Fruit fly (Drosophila melanogaster) whole organism, prepupa: ENCODE measurements around the gene aph-1.

ENCODE experiments used
- CG10669 ChIP-seq: fragments of 200-800 bp; sonication (Bioruptor generic); optimal IDR thresholded peaks from 3 replicates; lab custom pipeline; 2018; ENCODE audit warnings: missing biosample characterization, mild to moderate bottlenecking, missing genetic modification characterization, moderate library complexity
- CG11294 ChIP-seq: fragments of 200-800 bp; sonication (Bioruptor generic); IDR thresholded peaks from 2 replicates; pipeline ENCODE4 v1.3.6; 2022; ENCODE audit warnings: missing biosample characterization, missing genetic modification characterization
- CG11762 ChIP-seq: fragments of 200-800 bp; sonication (Bioruptor generic); optimal IDR thresholded peaks from 3 replicates; lab custom pipeline; 2016; ENCODE audit warnings: missing biosample characterization, missing genetic modification characterization; ENCODE audit not compliant: insufficient read depth
- CG11902 ChIP-seq: fragments of 200-800 bp; sonication (Bioruptor generic); optimal IDR thresholded peaks from 3 replicates; lab custom pipeline; 2016; ENCODE audit warnings: missing biosample characterization, missing genetic modification characterization
- CG15336 ChIP-seq: fragments of 200-800 bp; sonication (Bioruptor generic); IDR thresholded peaks from 2 replicates; pipeline ENCODE4 v1.3.6; 2022; ENCODE audit warnings: missing biosample characterization, missing genetic modification characterization
- CG1621 ChIP-seq: fragments of 200-800 bp; sonication (Bioruptor generic); optimal IDR thresholded peaks from 3 replicates; lab custom pipeline; 2018; ENCODE audit warnings: missing biosample characterization, mild to moderate bottlenecking, missing genetic modification characterization
- CG16779 ChIP-seq: fragments of 200-800 bp; sonication (Bioruptor generic); optimal IDR thresholded peaks from 3 replicates; lab custom pipeline; 2017; ENCODE audit warnings: missing biosample characterization, mild to moderate bottlenecking, missing genetic modification characterization
- CG3032 ChIP-seq: fragments of 200-800 bp; optimal IDR thresholded peaks from 2 replicates; lab custom pipeline; 2019; ENCODE audit warnings: missing biosample characterization, mild to moderate bottlenecking, missing genetic modification characterization, moderate library complexity
- CG31627 ChIP-seq: fragments of 200-800 bp; sonication (Bioruptor generic); optimal IDR thresholded peaks from 3 replicates; lab custom pipeline; 2016; ENCODE audit warnings: missing biosample characterization, missing genetic modification characterization
- CG32006 ChIP-seq: fragments of 200-800 bp; sonication (Bioruptor generic); optimal IDR thresholded peaks from 3 replicates; lab custom pipeline; 2017; ENCODE audit warnings: missing biosample characterization, mild to moderate bottlenecking, missing genetic modification characterization
- CG34406 ChIP-seq: fragments of 200-800 bp; sonication (Bioruptor generic); optimal IDR thresholded peaks from 3 replicates; lab custom pipeline; 2016; ENCODE audit warnings: missing biosample characterization, missing genetic modification characterization
- CG3919 ChIP-seq: fragments of 200-800 bp; sonication (Bioruptor generic); optimal IDR thresholded peaks from 3 replicates; lab custom pipeline; 2016; ENCODE audit warnings: missing biosample characterization, missing genetic modification characterization
- CG4318 ChIP-seq: fragments of 200-800 bp; sonication (Bioruptor generic); optimal IDR thresholded peaks from 3 replicates; lab custom pipeline; 2017; ENCODE audit warnings: missing biosample characterization, mild to moderate bottlenecking, missing genetic modification characterization
- CG6792 ChIP-seq: fragments of 200-800 bp; sonication (Bioruptor generic); optimal IDR thresholded peaks from 3 replicates; lab custom pipeline; 2016; ENCODE audit warnings: missing biosample characterization, missing genetic modification characterization
- CG6808 ChIP-seq: fragments of 200-800 bp; sonication (Bioruptor generic); optimal IDR thresholded peaks from 3 replicates; lab custom pipeline; 2017; ENCODE audit warnings: missing biosample characterization, missing genetic modification characterization, mild to moderate bottlenecking, moderate library complexity, missing genetic modification reagents
- CG6854 ChIP-seq: fragments of 200-800 bp; sonication (Bioruptor generic); optimal IDR thresholded peaks from 2 replicates; lab custom pipeline; 2017; ENCODE audit warnings: missing biosample characterization, mild to moderate bottlenecking, missing genetic modification characterization
- CG7368 ChIP-seq: fragments of 200-800 bp; sonication (Bioruptor generic); optimal IDR thresholded peaks from 3 replicates; lab custom pipeline; 2016; ENCODE audit warnings: missing biosample characterization, missing genetic modification characterization
- CG8119 ChIP-seq: fragments of 200-800 bp; sonication (Bioruptor generic); IDR thresholded peaks from 3 replicates; pipeline ENCODE4 v1.3.6; 2022; ENCODE audit warnings: missing biosample characterization, missing genetic modification characterization
- CG8632 ChIP-seq: fragments of 200-800 bp; sonication (Bioruptor generic); optimal IDR thresholded peaks from 3 replicates; lab custom pipeline; 2016; ENCODE audit warnings: missing biosample characterization, missing genetic modification characterization
- CG9139 ChIP-seq: fragments of 200-800 bp; sonication (Bioruptor generic); optimal IDR thresholded peaks from 3 replicates; lab custom pipeline; 2017; ENCODE audit warnings: missing biosample characterization, mild to moderate bottlenecking, missing genetic modification characterization
- Eip75B ChIP-seq: fragments of 200-800 bp; sonication (Bioruptor generic); optimal IDR thresholded peaks from 3 replicates; lab custom pipeline; 2016; ENCODE audit warnings: missing biosample characterization, missing genetic modification characterization
- Eip78C ChIP-seq: fragments of 200-800 bp; sonication (Bioruptor generic); peaks from one replicate; lab custom pipeline; 2016; ENCODE audit warnings: missing biosample characterization, missing genetic modification characterization
- Ets21C ChIP-seq: fragments of 200-800 bp; sonication (Bioruptor generic); optimal IDR thresholded peaks from 3 replicates; lab custom pipeline; 2016; ENCODE audit warnings: missing biosample characterization, missing genetic modification characterization
- Ets96B ChIP-seq: fragments of 200-800 bp; optimal IDR thresholded peaks from 2 replicates; lab custom pipeline; 2019; ENCODE audit warnings: missing biosample characterization, mild to moderate bottlenecking, missing genetic modification characterization, moderate library complexity
- Gug ChIP-seq: fragments of 200-800 bp; sonication (Bioruptor generic); IDR thresholded peaks from 2 replicates; pipeline ENCODE4 v1.3.6; 2022; ENCODE audit warnings: missing biosample characterization, missing genetic modification characterization
- Hr38 ChIP-seq: sonication (Bioruptor generic); optimal IDR thresholded peaks from 2 replicates; lab custom pipeline; 2016; ENCODE audit warnings: missing biosample characterization, missing genetic modification characterization
- Hr39 ChIP-seq: fragments of 200-800 bp; sonication (Bioruptor generic); optimal IDR thresholded peaks from 2 replicates; lab custom pipeline; 2016; ENCODE audit warnings: missing biosample characterization, missing genetic modification characterization
- Lpt ChIP-seq: fragments of 200-800 bp; sonication (Bioruptor generic); optimal IDR thresholded peaks from 3 replicates; lab custom pipeline; 2016; ENCODE audit warnings: missing biosample characterization, missing genetic modification characterization
- Met ChIP-seq: fragments of 200-800 bp; sonication (Bioruptor generic); optimal IDR thresholded peaks from 3 replicates; lab custom pipeline; 2016; ENCODE audit warnings: missing biosample characterization, missing genetic modification characterization
- OdsH ChIP-seq: fragments of 200-800 bp; sonication (Bioruptor generic); optimal IDR thresholded peaks from 3 replicates; lab custom pipeline; 2016; ENCODE audit warnings: missing biosample characterization, missing genetic modification characterization
- Sox102F ChIP-seq: fragments of 200-800 bp; sonication (Bioruptor generic); optimal IDR thresholded peaks from 2 replicates; lab custom pipeline; 2016; ENCODE audit warnings: missing biosample characterization, mild to moderate bottlenecking, missing genetic modification characterization
- Sox14 ChIP-seq: fragments of 200-800 bp; sonication (Bioruptor generic); optimal IDR thresholded peaks from 3 replicates; lab custom pipeline; 2016; ENCODE audit warnings: missing biosample characterization, missing genetic modification characterization
- Sox15 ChIP-seq: fragments of 200-800 bp; sonication (Bioruptor generic); optimal IDR thresholded peaks from 3 replicates; lab custom pipeline; 2016; ENCODE audit warnings: missing biosample characterization, missing genetic modification characterization
- achi ChIP-seq: fragments of 200-800 bp; sonication (Bioruptor generic); optimal IDR thresholded peaks from 3 replicates; lab custom pipeline; 2016; ENCODE audit warnings: missing biosample characterization, missing genetic modification characterization
- cyc ChIP-seq: fragments of 200-800 bp; sonication (Bioruptor generic); optimal IDR thresholded peaks from 3 replicates; lab custom pipeline; 2016; ENCODE audit warnings: missing biosample characterization, missing genetic modification characterization
- dac ChIP-seq: fragments of 200-800 bp; sonication (Bioruptor generic); optimal IDR thresholded peaks from 2 replicates; lab custom pipeline; 2017; ENCODE audit warnings: missing biosample characterization, mild to moderate bottlenecking, missing genetic modification characterization
- dsx ChIP-seq: fragments of 200-800 bp; optimal IDR thresholded peaks from 3 replicates; lab custom pipeline; 2019; ENCODE audit warnings: missing biosample characterization, mild to moderate bottlenecking, missing genetic modification characterization, moderate library complexity; ENCODE audit not compliant: poor library complexity, severe bottlenecking
- eg ChIP-seq: fragments of 200-800 bp; sonication (Bioruptor generic); IDR thresholded peaks from 3 replicates; pipeline ENCODE4 v1.3.6; 2022; ENCODE audit warnings: missing biosample characterization, missing genetic modification characterization
- fd59A ChIP-seq: fragments of 200-800 bp; sonication (Bioruptor generic); optimal IDR thresholded peaks from 2 replicates; lab custom pipeline; 2017; ENCODE audit warnings: missing biosample characterization, mild to moderate bottlenecking, missing genetic modification characterization, missing genetic modification reagents
- lz ChIP-seq: fragments of 200-800 bp; sonication (Bioruptor generic); optimal IDR thresholded peaks from 3 replicates; lab custom pipeline; 2016; ENCODE audit warnings: missing biosample characterization, missing genetic modification characterization
- net ChIP-seq: fragments of 200-800 bp; sonication (Bioruptor generic); optimal IDR thresholded peaks from 3 replicates; lab custom pipeline; 2016; ENCODE audit warnings: missing biosample characterization, missing genetic modification characterization
- pdm3 ChIP-seq: fragments of 200-800 bp; sonication (Bioruptor generic); optimal IDR thresholded peaks from 3 replicates; lab custom pipeline; 2016; ENCODE audit warnings: missing biosample characterization, missing genetic modification characterization
- spab ChIP-seq: fragments of 200-800 bp; sonication (Bioruptor generic); optimal IDR thresholded peaks from 2 replicates; lab custom pipeline; 2017; ENCODE audit warnings: missing biosample characterization, mild to moderate bottlenecking, missing genetic modification characterization, missing genetic modification reagents
- ss ChIP-seq, 2 experiments: fragments of 200-800 bp; sonication (Bioruptor generic); optimal IDR thresholded peaks; 2 replicates in 1 of 2; 3 replicates in 1 of 2; lab custom pipeline; 2017 to 2018; ENCODE audit warnings: mild to moderate bottlenecking in 2 of 2, missing biosample characterization in 2 of 2, missing genetic modification characterization in 2 of 2, moderate library complexity in 1 of 2
- svp ChIP-seq: fragments of 200-800 bp; sonication (Bioruptor generic); peaks from one replicate; lab custom pipeline; 2016; ENCODE audit warnings: missing biosample characterization, missing genetic modification characterization
- vri ChIP-seq: fragments of 200-800 bp; sonication (Bioruptor generic); optimal IDR thresholded peaks from 3 replicates; lab custom pipeline; 2016; ENCODE audit warnings: missing biosample characterization, mild to moderate bottlenecking, missing genetic modification characterization

aph-1 gene

DNA sequence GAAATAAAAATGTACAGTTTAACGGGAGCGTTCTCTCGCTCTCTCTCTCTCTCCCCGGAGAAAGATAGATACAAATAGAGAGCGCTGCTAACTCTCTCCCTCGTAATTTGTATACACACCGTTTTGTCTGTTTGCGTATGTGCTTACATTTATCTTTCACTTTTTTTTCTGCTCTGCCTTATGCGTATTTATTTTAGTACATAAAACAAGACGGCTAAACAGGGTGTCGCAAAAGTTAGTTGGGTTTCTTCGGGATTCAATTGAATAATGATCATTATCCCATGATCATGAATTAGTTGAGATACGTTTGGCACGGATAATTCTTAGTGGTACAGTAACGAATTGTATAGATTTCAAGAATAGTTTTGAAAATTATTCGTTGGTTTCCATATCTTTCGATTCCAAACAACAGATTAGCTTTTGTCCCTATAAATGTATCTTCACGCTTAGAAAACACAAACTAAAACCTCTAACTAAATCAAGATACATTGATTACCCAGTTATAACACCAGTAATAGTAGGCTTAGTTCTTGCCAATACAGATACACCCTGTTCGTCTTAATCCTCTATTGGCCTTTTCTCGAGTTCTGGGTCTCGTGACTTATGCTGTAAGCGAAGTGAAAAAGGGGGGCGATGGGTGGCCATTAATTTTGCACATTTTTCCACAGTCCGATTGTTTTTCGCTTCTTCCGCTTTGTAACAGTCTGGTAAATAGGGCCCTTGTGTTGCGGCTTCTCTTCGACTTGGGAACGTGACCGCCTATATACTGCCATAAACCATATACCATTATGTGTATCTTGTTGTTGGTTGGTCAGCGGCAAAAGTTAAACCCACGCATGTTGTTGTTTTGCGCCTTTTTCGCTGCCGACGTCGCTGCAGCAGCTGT is 11.4 kb upstream of the aph-1 start (continued):
- TF ChIP-seq CG3032 (tag; lab: Kevin White, UChicago) = peak; percentile 90
- TF ChIP-seq Eip78C (GFP tag; lab: Kevin White, UChicago) = peak; percentile 98
- peak; percentile 80 for TF ChIP-seq CG16779 (tag; lab: Kevin White, UChicago)
- peak; percentile 87 for TF ChIP-seq OdsH (GFP tag; lab: Kevin White, UChicago)
- no peak for TF ChIP-seq CG8119
- peak; percentile 74 for TF ChIP-seq CG7368
- peak; percentile 97 for TF ChIP-seq CG32006 (GFP tag; lab: Kevin White, UChicago)
- peak; percentile 92 for TF ChIP-seq CG10669 (GFP tag; lab: Kevin White, UChicago)
- no peak for TF ChIP-seq CG15336 (GFP tag; lab: Robert Waterston, UW)
- peak; percentile 90 for TF ChIP-seq CG6808 (GFP tag; lab: Kevin White, UChicago)
- peak; percentile 81 for TF ChIP-seq CG6854 (GFP tag; lab: Kevin White, UChicago)
- no peak for TF ChIP-seq eg (GFP tag; lab: Robert Waterston, UW)
- peak; percentile 92 for TF ChIP-seq svp (GFP tag; lab: Kevin White, UChicago)
- peak; percentile 23 for TF ChIP-seq Hr38 (GFP tag; lab: Kevin White, UChicago)
- peak; percentile 73 for TF ChIP-seq Hr39 (GFP tag; lab: Kevin White, UChicago)
- TF ChIP-seq dac (GFP tag; lab: Kevin White, UChicago) = peak; percentile 91
- peak; percentile 68 for TF ChIP-seq Ets21C (GFP tag; lab: Kevin White, UChicago)
- TF ChIP-seq Met (GFP tag; lab: Kevin White, UChicago) = peak; percentile 92
- TF ChIP-seq CG6792 = peak; percentile 83
- TF ChIP-seq lz (GFP tag; lab: Kevin White, UChicago) = peak; percentile 87
- TF ChIP-seq Sox14 = peak; percentile 90
- no peak for TF ChIP-seq Gug (GFP tag; lab: Robert Waterston, UW)
- peak; percentile 68 for TF ChIP-seq CG11902 (GFP tag; lab: Kevin White, UChicago)
- peak; percentile 89 for TF ChIP-seq achi
- TF ChIP-seq cyc (GFP tag; lab: Kevin White, UChicago) = peak; percentile 64
- TF ChIP-seq CG3919 = peak; percentile 86
- TF ChIP-seq CG1621 (tag; lab: Kevin White, UChicago) = peak; percentile 80
- peak; percentile 67 for TF ChIP-seq Lpt
- peak; percentile 84 for TF ChIP-seq fd59A
- TF ChIP-seq spab (GFP tag; lab: Kevin White, UChicago) = peak; percentile 89
- peak; percentile 86 for TF ChIP-seq Ets96B (tag; lab: Kevin White, UChicago)
- peak; percentile 76 for TF ChIP-seq CG31627 (GFP tag; lab: Kevin White, UChicago)
- TF ChIP-seq CG4318 (GFP tag; lab: Kevin White, UChicago) = peak; percentile 92
- peak; percentile 79 for TF ChIP-seq Sox102F (GFP tag; lab: Kevin White, UChicago)

DNA sequence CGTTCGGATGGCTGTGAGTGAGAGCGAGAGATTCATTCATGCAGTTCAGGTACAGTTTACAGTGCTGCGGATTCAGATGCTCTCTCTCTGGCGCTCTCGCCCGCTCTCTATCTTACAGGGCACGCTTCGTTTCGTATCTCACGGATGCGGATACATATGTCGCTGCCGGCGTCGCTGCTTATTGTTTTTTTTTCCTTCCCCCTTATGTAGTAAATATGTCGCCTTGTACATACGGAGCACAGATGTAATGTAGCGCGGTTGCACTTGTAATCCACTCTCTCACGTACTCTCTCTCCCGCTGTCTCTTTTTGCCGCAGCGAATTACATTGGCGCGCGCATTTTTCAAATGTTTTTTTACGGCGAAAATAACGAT is 10.7 kb upstream of the aph-1 start:
- TF ChIP-seq CG6808 (GFP tag; lab: Kevin White, UChicago) (peak; percentile 48), pdm3 (GFP tag; lab: Kevin White, UChicago) (no peak), Sox15 (GFP tag; lab: Kevin White, UChicago) (no peak), CG1621 (tag; lab: Kevin White, UChicago) (peak; percentile 32), CG3032 (tag; lab: Kevin White, UChicago) (no peak), dsx (peak; percentile 10), CG6854 (GFP tag; lab: Kevin White, UChicago) (peak; percentile 83), CG11762 (peak; percentile 11), CG9139 (GFP tag; lab: Kevin White, UChicago) (peak; percentile 79), CG34406 (GFP tag; lab: Kevin White, UChicago) (no peak), CG16779 (tag; lab: Kevin White, UChicago) (peak; percentile 72), CG11902 (GFP tag; lab: Kevin White, UChicago) (no peak), Eip75B (GFP tag; lab: Kevin White, UChicago) (no peak), Sox102F (GFP tag; lab: Kevin White, UChicago) (peak; percentile 50), CG11294 (GFP tag; lab: Robert Waterston, UW) (no peak), Lpt (peak; percentile 76), Eip78C (GFP tag; lab: Kevin White, UChicago) (peak; percentile 61), OdsH (GFP tag; lab: Kevin White, UChicago) (no peak), ss (GFP tag; optimal IDR thresholded peaks at IDR 0.05; lab: Kevin White, UChicago) (peak; percentile 71 to 76), CG8632 (peak; percentile 19), vri (GFP tag; lab: Kevin White, UChicago) (peak; percentile 34), CG10669 (GFP tag; lab: Kevin White, UChicago) (no peak), net (GFP tag; lab: Kevin White, UChicago) (peak; percentile 31)
- TF ChIP-seq, all 60 proteins: peak for 14
